Fruit fly (Drosophila melanogaster) whole organism, pupa: ENCODE data around the gene CG5592.
A peak's percentile ranks its signal among the peaks of the same experiment; 100 is the strongest.

Experiments used
- CG12605 ChIP-seq: fragments of 200-800 bp; sonication (Bioruptor generic); IDR thresholded peaks from 2 replicates; pipeline ENCODE4 v1.3.6; 2022; ENCODE audit warnings: missing biosample characterization, missing genetic modification characterization
- CG13204 ChIP-seq: fragments of 200-800 bp; sonication (Bioruptor generic); optimal IDR thresholded peaks from 2 replicates; lab custom pipeline; 2018; ENCODE audit warnings: missing biosample characterization, mild to moderate bottlenecking, missing genetic modification characterization, moderate library complexity
- CG17806 ChIP-seq: fragments of 200-800 bp; sonication (Bioruptor generic); optimal IDR thresholded peaks from 2 replicates; lab custom pipeline; 2018; ENCODE audit warnings: missing biosample characterization, mild to moderate bottlenecking, missing genetic modification characterization, moderate library complexity
- CG8159 ChIP-seq: fragments of 200-800 bp; sonication (Bioruptor generic); optimal IDR thresholded peaks from 3 replicates; lab custom pipeline; 2018; ENCODE audit warnings: missing biosample characterization, mild to moderate bottlenecking, missing genetic modification characterization, moderate library complexity
- CG9948 ChIP-seq: fragments of 200-800 bp; sonication (Bioruptor generic); optimal IDR thresholded peaks from 2 replicates; lab custom pipeline; 2018; ENCODE audit warnings: missing biosample characterization, mild to moderate bottlenecking, missing genetic modification characterization, moderate library complexity
- fd96Ca ChIP-seq: fragments of 200-800 bp; sonication (Bioruptor generic); IDR thresholded peaks from 3 replicates; pipeline ENCODE4 v1.3.6; 2022; ENCODE audit warnings: missing biosample characterization, missing genetic modification characterization

DNA sequence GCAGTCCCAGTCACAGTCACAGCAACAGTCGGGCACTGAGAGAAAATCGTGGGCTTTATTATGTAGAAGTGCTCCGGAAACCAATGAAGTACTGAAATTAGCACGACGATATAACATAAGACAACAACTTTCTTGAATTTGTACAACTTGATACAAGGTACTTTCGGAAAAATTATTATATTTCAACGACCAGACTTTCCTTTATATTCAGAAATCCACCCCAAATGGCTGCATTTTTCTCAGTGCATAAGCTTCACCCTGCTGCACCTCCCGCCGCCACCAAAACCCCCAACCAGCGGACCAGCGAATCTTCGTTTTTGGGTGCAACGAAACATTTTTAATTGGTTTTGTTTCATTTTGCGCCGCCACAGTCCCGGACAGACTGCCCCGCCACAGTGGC lies 34.4 kb upstream of the CG5592 start:
- TF ChIP-seq CG12605 (GFP tag; lab: Robert Waterston, UW) (no peak), CG8159 (tag; lab: Kevin White, UChicago) (peak; percentile 76), fd96Ca (no peak), CG13204 (no peak), CG9948 (tag; lab: Kevin White, UChicago) (peak; percentile 51), CG17806 (tag; lab: Kevin White, UChicago) (peak; percentile 52)
